Worm (Caenorhabditis elegans): ENCODE results near the gene klp-7.

The klp-7 gene

ce11 chrIII:10810837-10811814, 5.4 kb downstream of the klp-7 start (continued):
- TF ChIP-seq Y48G9A.11 (GFP tag; IDR thresholded peaks at IDR 0.05), result peak; percentile 89
- peak in 1 of 2 experiments; percentile 75; a peak in 1 of 4 replicates for TF ChIP-seq madf-5 (GFP tag; IDR thresholded peaks at IDR 0.05)
- 0 out of 2 replicates have a peak, but pooled peaks have one; percentile 29 for TF ChIP-seq lin-1 (GFP tag; IDR thresholded peaks at IDR 0.05)
- TF ChIP-seq gei-8 (GFP tag; optimal IDR thresholded peaks at IDR 0.05), result no peak
- TF ChIP-seq ztf-11 (tag; optimal IDR thresholded peaks at IDR 0.05), result no peak
- no peak for TF ChIP-seq F10B5.3 (tag; optimal IDR thresholded peaks at IDR 0.05)
- TF ChIP-seq fkh-10 (GFP tag; optimal IDR thresholded peaks at IDR 0.05), result no peak
- no peak for TF ChIP-seq nhr-25 (tag; optimal IDR thresholded peaks at IDR 0.05; ENCODE audit: borderline replicate concordance, insufficient read depth)
- no peak for TF ChIP-seq aly-2 (tag; optimal IDR thresholded peaks at IDR 0.05)
- TF ChIP-seq T26A8.4 (GFP tag; IDR thresholded peaks at IDR 0.05), result peak; percentile 42; the same call in 1 of the 2 replicates

- no peak for TF ChIP-seq lsy-2 (tag; optimal IDR thresholded peaks at IDR 0.05)
- 0 out of 2 replicates have a peak, but pooled peaks have one; percentile 10 for TF ChIP-seq nhr-42 (GFP tag; IDR thresholded peaks at IDR 0.05)
- TF ChIP-seq nhr-76 (tag; optimal IDR thresholded peaks at IDR 0.05), result no peak
- 0 out of 2 replicates have a peak, but pooled peaks have one; percentile 7 for TF ChIP-seq madf-9 (GFP tag; conservative IDR thresholded peaks at IDR 0.05)
- peak; percentile 71; the same call in 1 of the 2 replicates for TF ChIP-seq egl-43 (GFP tag; IDR thresholded peaks at IDR 0.05)
- TF ChIP-seq dve-1 (tag; optimal IDR thresholded peaks at IDR 0.05; ENCODE audit: insufficient read depth), result no peak
- no peak for TF ChIP-seq zip-11 (GFP tag; IDR thresholded peaks at IDR 0.05)
- 0 out of 2 replicates have a peak, but pooled peaks have one; percentile 10 for TF ChIP-seq lin-38 (GFP tag; IDR thresholded peaks at IDR 0.05)
- TF ChIP-seq set-16 (GFP tag; IDR thresholded peaks at IDR 0.05), result peak; percentile 75
- peak; percentile 26; the same call in 1 of the 2 replicates for TF ChIP-seq php-3 (GFP tag; IDR thresholded peaks at IDR 0.05)
- TF ChIP-seq aha-1 (tag), result peak; percentile 89
These were observed 7.1 kb downstream of the klp-7 start for ce11 chrIII:10812798-10813295.

- TF ChIP-seq snpc-4 (tag; optimal IDR thresholded peaks at IDR 0.05) (no peak), aha-1 (tag) (peak; percentile 96)
These were observed 8.2 kb downstream of the klp-7 start for ce11 chrIII:10813886-10814285.

ce11 chrIII:10815199-10815598, 9.5 kb downstream of the klp-7 start:
- TF ChIP-seq D1046.2 (GFP tag; IDR thresholded peaks at IDR 0.05) (0 out of 2 replicates have a peak, but pooled peaks have one; percentile 33), egl-27 (tag; optimal IDR thresholded peaks at IDR 0.05) (no peak), hmg-1.1 (GFP tag; IDR thresholded peaks at IDR 0.05) (no peak), F26F4.8 (GFP tag; conservative IDR thresholded peaks at IDR 0.05) (peak; percentile 14; the same call in 1 of the 2 replicates), aha-1 (tag) (peak; percentile 92), dve-1 (tag; optimal IDR thresholded peaks at IDR 0.05; ENCODE audit: insufficient read depth) (no peak), duxl-1 (tag; optimal IDR thresholded peaks at IDR 0.05; ENCODE audit: poor library complexity) (peak; percentile 53), ceh-28 (tag; optimal IDR thresholded peaks at IDR 0.05) (no peak), pha-4 (GFP tag; IDR thresholded peaks at IDR 0.05) (no peak), pha-4 (tag; optimal IDR thresholded peaks at IDR 0.05) (no peak), ZK546.5 (tag; optimal IDR thresholded peaks at IDR 0.05) (no peak), nhr-28 (tag; optimal IDR thresholded peaks at IDR 0.05) (no peak), T20F7.1 (GFP tag; optimal IDR thresholded peaks at IDR 0.05) (no peak), fkh-10 (GFP tag; optimal IDR thresholded peaks at IDR 0.05) (no peak)
